Worm (Caenorhabditis elegans) whole organism, L4 larva: ENCODE results near the gene F58A4.1.

Experiments used
- dpl-1 ChIP-seq: fragments of 150-350 bp; optimal IDR thresholded peaks from 2 replicates; lab custom pipeline; 2014; ENCODE audit warnings: missing biosample characterization, missing genetic modification reagents, missing genetic modification characterization
- unc-39 ChIP-seq: sonication (generic microtip); optimal IDR thresholded peaks from 2 replicates; lab custom pipeline; 2017; ENCODE audit warnings: missing biosample characterization, missing genetic modification characterization

F58A4.1 gene

ce11 chrIII:9646440-9647021 is 48.3 kb downstream of the F58A4.1 start (continued):
- TF ChIP-seq dpl-1 (GFP tag; lab: Kevin White, UChicago) (no peak), unc-39 (tag; lab: Kevin White, UChicago) (no peak)
